Fruit fly (Drosophila melanogaster) whole organism, adult: ENCODE results near the gene CG14017.

ENCODE experiments used
- CG1620 ChIP-seq: fragments of 200-800 bp; sonication (Bioruptor generic); optimal IDR thresholded peaks from 2 replicates; lab custom pipeline; 2016; ENCODE audit warnings: missing biosample characterization, missing genetic modification characterization
- CG5204 ChIP-seq: fragments of 200-800 bp; sonication (Bioruptor generic); optimal IDR thresholded peaks from 2 replicates; lab custom pipeline; 2016; ENCODE audit warnings: missing biosample characterization, missing genetic modification characterization
- bab1 ChIP-seq: fragments of 200-800 bp; sonication (Bioruptor generic); optimal IDR thresholded peaks from 3 replicates; lab custom pipeline; 2019; ENCODE audit warnings: missing biosample characterization, mild to moderate bottlenecking, missing genetic modification characterization, moderate library complexity
- pad ChIP-seq: fragments of 200-800 bp; sonication (Bioruptor generic); optimal IDR thresholded peaks from 3 replicates; lab custom pipeline; 2017; ENCODE audit warnings: missing biosample characterization, missing genetic modification characterization, mild to moderate bottlenecking, moderate library complexity, missing genetic modification reagents

dm6 chr2L:5525723-5526122 is 28.0 kb upstream of the CG14017 start, which contains the start of gene Cap-D3:
- TF ChIP-seq CG1620 (GFP tag; lab: Kevin White, UChicago), result no peak
- TF ChIP-seq bab1, result peak; percentile 6
- no peak for TF ChIP-seq pad (GFP tag; lab: Kevin White, UChicago)
- TF ChIP-seq CG5204, result no peak
